Worm (Caenorhabditis elegans) whole organism, midembryonic: ENCODE results near the gene T19C9.10.

Source experiments
- cog-1 ChIP-seq: sonication (generic microtip); optimal IDR thresholded peaks from 2 replicates; lab custom pipeline; 2016; ENCODE audit warnings: missing genetic modification characterization, missing compliant biosample characterization
- flt-1 ChIP-seq: fragments of 200-800 bp; sonication (Bioruptor generic); IDR thresholded peaks from 2 replicates; pipeline ENCODE4 v1.3.6; 2022; ENCODE audit warnings: missing genetic modification characterization, missing compliant biosample characterization
- med-1 ChIP-seq: sonication (generic microtip); optimal IDR thresholded peaks from 2 replicates; lab custom pipeline; 2017; ENCODE audit warnings: missing genetic modification characterization, mild to moderate bottlenecking, missing compliant biosample characterization, antibody characterized with exemption, missing genetic modification reagents; ENCODE audit not compliant: insufficient read depth
- ref-1 ChIP-seq: fragments of 200-800 bp; sonication (Bioruptor generic); conservative IDR thresholded peaks from 2 replicates; pipeline ENCODE4 v1.3.6; 2022; ENCODE audit warnings: missing genetic modification reagents, missing genetic modification characterization, missing compliant biosample characterization

DNA sequence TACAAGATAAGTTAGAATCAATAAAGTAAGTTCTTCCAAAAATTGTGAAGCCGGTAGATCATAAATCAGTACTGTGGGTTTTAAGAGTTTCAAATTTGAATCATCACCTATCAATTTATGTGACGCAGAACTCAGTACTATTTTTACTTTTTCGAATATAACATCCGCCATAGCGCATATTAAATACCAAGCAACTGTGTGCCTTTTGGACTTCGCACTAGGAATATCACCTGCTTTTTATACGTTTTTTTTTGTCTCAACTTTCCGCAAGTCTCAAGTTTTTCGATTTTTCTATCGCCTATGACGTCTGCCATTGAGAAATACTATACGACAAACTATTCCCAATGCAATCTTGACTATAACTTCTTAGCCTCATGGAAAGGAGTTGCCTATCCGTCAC is 23.6 kb upstream of the T19C9.10 start, which contains the start of gene srh-113:
- no peak for TF ChIP-seq ref-1 (GFP tag; lab: Robert Waterston, UW)
- TF ChIP-seq med-1 (GFP tag; lab: Kevin White, UChicago) = no peak
- TF ChIP-seq cog-1 = no peak
- no peak for TF ChIP-seq flt-1
